Worm (Caenorhabditis elegans) whole organism, young adult: Measurements from ENCODE around the gene ZC412.5.

Experiments
- F57A8.1 ChIP-seq: fragments of 200-800 bp; sonication (Bioruptor generic); optimal IDR thresholded peaks from 2 replicates; lab custom pipeline; 2018; ENCODE audit warnings: mild to moderate bottlenecking, missing genetic modification characterization, moderate library complexity, missing compliant biosample characterization
- Y67H2A.10 ChIP-seq: fragments of 200-800 bp; sonication (Bioruptor generic); conservative IDR thresholded peaks from 2 replicates; pipeline ENCODE4 v1.3.6; 2022; ENCODE audit warnings: missing genetic modification reagents, missing genetic modification characterization, missing compliant biosample characterization
- attf-3 ChIP-seq: fragments of 200-800 bp; sonication (Bioruptor generic); conservative IDR thresholded peaks from 2 replicates; pipeline ENCODE4 v1.3.6; 2022; ENCODE audit warnings: missing genetic modification reagents, missing genetic modification characterization, missing compliant biosample characterization
- bed-2 ChIP-seq: fragments of 200-800 bp; sonication (Bioruptor generic); IDR thresholded peaks from 2 replicates; pipeline ENCODE4 v1.3.6; 2022; ENCODE audit warnings: missing genetic modification reagents, missing genetic modification characterization, missing compliant biosample characterization
- hlh-26 ChIP-seq: fragments of 200-800 bp; sonication (Bioruptor generic); conservative IDR thresholded peaks from 2 replicates; pipeline ENCODE4 v1.3.6; 2022; ENCODE audit warnings: missing genetic modification reagents, missing genetic modification characterization, missing compliant biosample characterization
- let-607 ChIP-seq, 2 experiments: fragments of 200-800 bp in 1 of 2; sonication (Bioruptor generic) in 1 of 2; sonication (generic microtip) in 1 of 2; optimal IDR thresholded peaks; 2 replicates each; lab custom pipeline; 2016 to 2018; ENCODE audit warnings: mild to moderate bottlenecking in 2 of 2, missing compliant biosample characterization in 2 of 2, missing genetic modification characterization in 2 of 2, moderate library complexity in 2 of 2, missing genotype in 1 of 2
- lir-1 ChIP-seq: fragments of 200-800 bp; sonication (Bioruptor generic); conservative IDR thresholded peaks from 2 replicates; pipeline ENCODE4 v1.3.6; 2022; ENCODE audit warnings: missing genetic modification reagents, missing genetic modification characterization, missing compliant biosample characterization
- pha-4 ChIP-seq: fragments of 150-350 bp; sonication (generic microtip); optimal IDR thresholded peaks from 2 replicates; lab custom pipeline; 2014; ENCODE audit warnings: missing biosample characterization, missing genetic modification reagents, missing genetic modification characterization
- unc-62 ChIP-seq: fragments of 150-350 bp; optimal IDR thresholded peaks from 2 replicates; lab custom pipeline; 2014; ENCODE audit warnings: missing biosample characterization, missing genetic modification reagents, missing genetic modification characterization
- ztf-26 ChIP-seq: sonication (generic microtip); optimal IDR thresholded peaks from 2 replicates; lab custom pipeline; 2017; ENCODE audit warnings: missing genetic modification characterization, missing compliant biosample characterization
- ztf-28 ChIP-seq: fragments of 200-800 bp; sonication (Bioruptor generic); IDR thresholded peaks from 2 replicates; pipeline ENCODE4 v1.3.6; 2022; ENCODE audit warnings: missing genetic modification reagents, missing genetic modification characterization, missing compliant biosample characterization

- TF ChIP-seq pha-4 = no peak
- no peak for TF ChIP-seq Y67H2A.10
- TF ChIP-seq unc-62 (GFP tag; lab: Kevin White, UChicago) = no peak
- TF ChIP-seq ztf-26 = no peak
- no peak for TF ChIP-seq hlh-26 (GFP tag; lab: Robert Waterston, UW)
- no peak for TF ChIP-seq bed-2 (GFP tag; lab: Robert Waterston, UW)
- TF ChIP-seq let-607 (tag; optimal IDR thresholded peaks at IDR 0.05; lab: Kevin White, UChicago) = no peak
- TF ChIP-seq F57A8.1 (GFP tag; lab: Kevin White, UChicago) = no peak
- no peak for TF ChIP-seq attf-3 (GFP tag; lab: Robert Waterston, UW)
- TF ChIP-seq lir-1 = no peak
- TF ChIP-seq ztf-28 (GFP tag; lab: Robert Waterston, UW) = no peak
Observed at ce11 chrV:14832789-14833187, 42.5 kb downstream of the ZC412.5 start.
